Worm (Caenorhabditis elegans): ENCODE results near the gene sec-20.

The sec-20 gene

DNA sequence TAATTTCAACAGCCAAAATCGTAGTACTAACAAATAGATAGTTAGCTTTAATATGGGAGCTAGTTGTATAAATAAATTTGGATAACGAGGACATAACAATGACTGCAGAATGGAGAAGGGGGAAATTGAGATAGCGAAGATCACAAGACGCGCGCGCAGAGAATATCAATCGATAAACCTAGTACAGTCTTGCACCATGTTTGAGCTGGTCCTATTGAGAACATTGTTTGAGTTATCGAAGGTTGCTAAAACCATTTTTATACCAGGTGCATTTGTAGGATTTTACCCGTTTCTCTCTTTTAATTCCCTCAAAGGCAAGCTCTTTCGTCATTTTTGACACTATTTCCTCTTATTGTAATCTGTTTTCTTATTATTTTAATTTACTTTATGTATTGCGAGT lies 20.3 kb upstream of the sec-20 start, which contains the start of the genes F40G9.9 and F40G9.12:
TSS of gene F40G9.9 (minus strand) at position 101 of the 400 bp plus-strand sequence.
TSS of gene F40G9.12 (plus strand) at position 231 of the 400 bp plus-strand sequence.
- TF ChIP-seq him-1 (tag; optimal IDR thresholded peaks at IDR 0.05) (no peak), dao-5 (tag; optimal IDR thresholded peaks at IDR 0.05) (no peak), W03F9.2 (tag; optimal IDR thresholded peaks at IDR 0.05) (no peak)

DNA sequence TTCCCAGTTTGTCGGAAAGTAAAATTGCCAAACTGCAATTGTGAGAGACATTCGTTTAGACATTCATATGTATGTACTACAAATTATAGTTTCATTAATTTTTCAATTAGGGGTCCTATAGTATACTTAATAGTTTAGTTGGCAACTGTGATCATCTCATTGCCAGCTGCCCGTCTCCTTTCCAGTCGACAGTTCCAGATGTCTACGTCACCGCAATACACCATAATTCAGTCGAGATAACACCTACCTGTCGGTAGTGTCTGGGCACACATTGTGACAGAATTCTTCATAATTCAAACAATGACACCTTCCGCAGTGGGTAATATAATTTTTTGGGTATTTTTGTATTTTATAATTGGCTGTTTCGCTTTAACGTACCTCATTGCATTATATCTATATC lies 18.4 kb upstream of the sec-20 start, which contains the start of gene F40G9.19:
TSS of gene F40G9.19 (plus strand) at position 301 of the 400 bp plus-strand sequence.
- TF ChIP-seq him-1 (tag; optimal IDR thresholded peaks at IDR 0.05) (no peak), dao-5 (tag; optimal IDR thresholded peaks at IDR 0.05) (no peak), W03F9.2 (tag; optimal IDR thresholded peaks at IDR 0.05) (no peak)

DNA sequence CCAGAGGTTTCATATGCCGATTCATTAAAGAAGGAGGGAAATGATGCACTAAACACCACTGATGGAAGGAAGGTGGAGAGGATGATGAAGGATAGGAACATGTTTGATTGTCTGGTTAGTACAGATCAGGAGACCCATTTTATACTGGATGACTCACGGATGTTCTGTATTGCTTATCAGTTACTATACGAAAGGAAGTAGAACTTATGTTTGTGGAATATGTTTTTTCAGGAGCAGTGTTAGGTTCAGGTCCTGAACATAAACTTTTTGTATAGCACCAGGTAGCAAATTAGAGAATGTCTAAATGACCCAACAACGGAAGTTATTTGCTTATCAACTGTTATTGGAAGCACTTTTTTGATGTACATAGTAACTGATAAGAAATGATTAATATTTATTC lies 16.2 kb upstream of the sec-20 start, which contains the start of gene clec-148:
TSS of gene clec-148 (minus strand) at position 101 of the 400 bp plus-strand sequence.
- TF ChIP-seq him-1 (tag; optimal IDR thresholded peaks at IDR 0.05) = no peak
- TF ChIP-seq W03F9.2 (tag; optimal IDR thresholded peaks at IDR 0.05) = no peak
- no peak for TF ChIP-seq dao-5 (tag; optimal IDR thresholded peaks at IDR 0.05)

DNA sequence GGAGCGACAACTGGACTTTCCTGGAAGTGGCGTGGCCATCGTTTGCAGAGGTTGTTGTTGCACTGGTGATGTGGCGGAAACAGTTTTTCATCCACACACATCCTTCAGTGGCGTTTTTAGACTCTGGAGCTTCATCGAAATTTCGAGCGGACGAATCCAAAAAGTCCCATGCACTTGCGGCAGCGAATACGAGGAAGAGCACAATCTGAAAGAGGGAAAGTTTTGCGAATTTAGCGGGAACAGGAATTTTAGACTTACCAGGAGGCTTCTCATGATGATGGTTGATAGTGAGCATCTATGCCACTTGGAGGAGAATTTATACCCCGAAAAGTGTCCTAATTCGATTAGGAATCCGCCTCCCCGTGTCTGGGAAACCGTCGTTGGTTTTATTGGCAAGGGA lies 14.2 kb upstream of the sec-20 start, which contains the start of gene F40G9.14:
TSS of gene F40G9.14 (minus strand) at position 101 of the 400 bp plus-strand sequence.
- TF ChIP-seq him-1 (tag; optimal IDR thresholded peaks at IDR 0.05) (no peak), dao-5 (tag; optimal IDR thresholded peaks at IDR 0.05) (no peak), W03F9.2 (tag; optimal IDR thresholded peaks at IDR 0.05) (no peak)

DNA sequence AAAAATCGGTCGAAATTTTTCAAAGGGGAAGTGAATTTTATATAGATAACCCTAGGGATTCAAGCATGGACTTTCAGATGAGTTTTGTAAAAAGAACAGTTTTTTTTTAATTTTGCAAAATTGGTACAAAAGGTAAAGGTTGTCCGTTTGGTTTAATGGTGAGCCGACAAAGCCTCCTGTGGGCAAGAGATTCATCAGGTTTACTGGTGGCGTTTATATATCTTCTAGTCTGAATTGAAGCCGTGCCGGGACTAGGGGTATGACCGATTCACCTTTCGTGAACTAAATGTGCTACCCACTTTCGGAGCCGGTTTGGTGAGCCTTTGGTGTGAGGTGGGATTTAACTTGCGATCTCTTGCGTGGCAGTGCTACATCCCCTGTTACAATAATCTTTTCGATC lies 13.8 kb upstream of the sec-20 start:
- TF ChIP-seq him-1 (tag; optimal IDR thresholded peaks at IDR 0.05) (no peak), dao-5 (tag; optimal IDR thresholded peaks at IDR 0.05) (no peak), W03F9.2 (tag; optimal IDR thresholded peaks at IDR 0.05) (no peak)

DNA sequence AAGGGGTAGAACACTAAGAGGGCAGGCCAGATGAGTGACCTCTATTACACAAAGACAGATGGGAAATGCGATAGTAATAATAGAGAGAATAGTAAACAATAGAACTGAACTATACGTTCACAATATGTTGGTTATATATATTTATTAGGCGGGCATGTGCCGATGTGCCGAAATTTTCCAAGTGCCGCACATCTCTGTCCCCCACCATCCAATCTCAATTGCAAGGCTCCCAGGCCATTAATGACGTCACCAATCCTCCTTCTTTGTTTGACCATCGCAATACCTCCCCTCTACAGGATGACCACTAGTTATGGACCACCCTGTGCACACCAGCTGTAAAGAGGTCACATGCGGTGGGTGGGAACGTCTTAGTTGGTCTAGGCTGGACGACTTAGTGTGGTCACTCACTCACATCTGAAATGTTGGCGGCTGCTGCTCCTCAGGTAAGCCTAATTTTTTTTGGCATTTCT lies 12.7 kb upstream of the sec-20 start, which contains the start of gene F40G9.6:
TSS of gene F40G9.6 (plus strand) at position 420 of the 470 bp plus-strand sequence.
- no peak for TF ChIP-seq dao-5 (tag; optimal IDR thresholded peaks at IDR 0.05)
- TF ChIP-seq him-1 (tag; optimal IDR thresholded peaks at IDR 0.05) = no peak
- TF ChIP-seq W03F9.2 (tag; optimal IDR thresholded peaks at IDR 0.05) = no peak

DNA sequence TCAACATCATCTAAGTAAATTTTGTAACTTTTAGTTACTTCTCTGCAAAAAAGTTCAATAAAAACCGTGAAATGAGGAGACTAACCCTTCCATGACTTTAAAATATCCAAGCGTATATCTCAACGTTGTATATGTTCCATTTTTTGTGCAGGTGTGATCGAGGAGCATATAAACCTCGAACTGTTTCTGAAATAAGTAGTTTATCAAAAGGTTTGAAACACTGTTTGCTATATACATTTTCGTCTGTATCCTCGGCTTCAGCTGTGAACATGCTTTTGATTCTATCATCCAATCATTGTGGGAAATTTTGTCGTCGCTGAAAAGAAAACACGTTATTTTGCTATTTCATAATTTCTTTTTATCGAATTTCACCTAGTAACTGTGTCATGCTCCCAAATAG lies 10.9 kb upstream of the sec-20 start, which contains the start of gene F40G9.5:
TSS of gene F40G9.5 (plus strand) at position 301 of the 400 bp plus-strand sequence.
- TF ChIP-seq W03F9.2 (tag; optimal IDR thresholded peaks at IDR 0.05) (no peak), dao-5 (tag; optimal IDR thresholded peaks at IDR 0.05) (no peak), him-1 (tag; optimal IDR thresholded peaks at IDR 0.05) (no peak)

DNA sequence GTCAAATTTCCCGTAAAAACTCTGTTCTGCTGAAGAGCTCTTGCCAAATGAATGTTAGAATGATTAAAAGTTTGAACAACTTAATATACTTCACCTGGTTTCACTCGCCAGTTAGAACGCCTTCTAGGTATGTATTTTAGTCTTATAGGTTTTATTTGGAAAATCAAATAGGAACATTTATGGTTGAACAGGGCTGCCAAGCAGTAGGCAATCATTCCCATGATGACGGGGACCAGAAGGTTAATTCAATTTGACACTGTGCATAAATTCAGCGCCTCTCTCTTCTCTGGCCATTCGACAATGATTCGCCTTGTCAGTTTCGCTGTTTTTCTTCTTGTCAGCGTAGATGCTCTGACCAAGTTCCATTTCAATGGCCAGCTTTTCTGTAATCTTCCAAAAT lies 9.8 kb upstream of the sec-20 start, which contains the start of gene F40G9.15:
TSS of gene F40G9.15 (plus strand) at position 301 of the 400 bp plus-strand sequence.
- TF ChIP-seq W03F9.2 (tag; optimal IDR thresholded peaks at IDR 0.05) (no peak), him-1 (tag; optimal IDR thresholded peaks at IDR 0.05) (no peak), dao-5 (tag; optimal IDR thresholded peaks at IDR 0.05) (no peak)

DNA sequence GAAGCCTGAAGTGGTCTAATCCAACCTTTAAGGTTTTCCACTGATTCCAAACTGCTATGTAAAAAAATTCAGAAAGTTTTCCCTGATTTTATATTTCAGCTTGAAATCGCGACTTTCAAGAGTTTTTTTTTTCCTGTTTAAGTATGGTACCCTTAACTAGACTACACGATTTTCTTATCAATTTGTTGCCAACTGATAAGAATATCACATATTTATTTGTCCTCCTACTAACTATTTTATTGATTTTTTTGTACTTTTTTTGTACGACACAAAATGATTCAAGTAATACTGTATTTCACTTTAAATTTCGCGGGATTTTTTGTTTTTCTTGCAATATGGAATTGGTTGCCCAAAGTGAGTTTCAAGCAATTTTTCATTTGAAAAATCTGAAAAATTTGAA lies 8.8 kb upstream of the sec-20 start:
- no peak for TF ChIP-seq him-1 (tag; optimal IDR thresholded peaks at IDR 0.05)
- TF ChIP-seq dao-5 (tag; optimal IDR thresholded peaks at IDR 0.05) = no peak
- TF ChIP-seq W03F9.2 (tag; optimal IDR thresholded peaks at IDR 0.05) = no peak

DNA sequence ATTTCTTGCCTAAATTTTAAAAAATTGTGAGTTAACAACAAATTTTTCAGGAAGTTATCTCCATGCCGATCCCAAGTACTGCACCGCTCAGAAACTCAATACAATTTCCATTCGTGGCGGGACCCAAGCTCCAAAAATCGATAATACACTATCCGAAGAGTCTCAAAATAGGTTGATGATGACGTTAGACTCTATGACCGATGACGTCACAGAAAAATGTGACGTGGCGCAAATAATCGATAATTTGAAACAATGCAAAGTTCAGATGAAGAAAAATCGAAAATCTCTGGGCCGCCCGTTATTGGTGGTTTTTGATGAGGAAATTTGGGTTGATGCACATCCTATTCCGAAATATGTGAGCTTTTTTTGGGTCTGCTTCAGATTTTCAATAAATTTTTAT lies 7.6 kb upstream of the sec-20 start:
- TF ChIP-seq W03F9.2 (tag; optimal IDR thresholded peaks at IDR 0.05) (no peak), dao-5 (tag; optimal IDR thresholded peaks at IDR 0.05) (no peak), him-1 (tag; optimal IDR thresholded peaks at IDR 0.05) (no peak)

DNA sequence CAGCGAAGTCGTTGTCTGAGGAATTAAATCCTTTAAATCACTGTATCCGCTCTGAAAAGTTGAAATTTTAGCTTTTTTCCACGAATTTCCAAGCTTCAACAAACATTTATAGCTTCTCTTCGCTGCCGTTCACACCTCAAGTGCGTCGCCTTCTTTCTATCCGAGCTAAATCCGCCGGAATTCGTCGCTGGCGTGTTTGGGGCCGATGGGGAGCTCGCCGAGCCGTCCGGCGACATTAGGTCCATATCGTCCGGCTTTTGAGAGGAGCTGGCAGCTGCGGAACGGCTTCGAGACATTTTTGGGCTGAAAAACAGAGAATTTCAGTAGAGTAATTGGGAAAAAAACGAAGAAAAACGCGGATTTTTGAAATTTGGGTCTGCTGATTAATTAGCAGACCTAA lies 4.1 kb upstream of the sec-20 start, which contains the start of gene mxl-2:
TSS of gene mxl-2 (minus strand) at position 303 of the 400 bp plus-strand sequence.
- TF ChIP-seq dao-5 (tag; optimal IDR thresholded peaks at IDR 0.05) (no peak), him-1 (tag; optimal IDR thresholded peaks at IDR 0.05) (no peak), W03F9.2 (tag; optimal IDR thresholded peaks at IDR 0.05) (no peak)

DNA sequence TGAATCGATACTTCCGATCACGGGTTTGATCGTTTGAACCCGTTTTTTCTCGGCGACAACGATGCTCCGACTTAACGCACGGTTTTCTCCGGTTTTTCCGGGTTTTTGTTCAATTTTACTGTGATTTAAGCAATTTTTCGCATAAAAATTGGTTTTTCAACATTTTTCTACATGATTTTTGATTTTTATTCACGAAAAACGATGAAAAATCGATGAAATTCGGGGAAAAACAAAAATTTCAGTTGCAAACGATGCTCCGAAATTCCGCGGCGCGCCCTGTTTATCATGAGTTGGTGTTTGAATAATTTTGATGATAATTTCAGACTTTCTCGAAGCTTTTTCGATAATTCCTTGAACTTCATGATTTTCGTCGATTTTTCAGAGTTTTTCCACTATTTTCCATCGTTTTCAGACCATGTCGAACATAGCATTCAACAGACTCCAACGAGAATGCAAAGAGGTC lies 3.4 kb upstream of the sec-20 start, which contains the start of gene ubc-20:
TSS of gene ubc-20 (plus strand) at position 413 of the 463 bp plus-strand sequence.
- TF ChIP-seq him-1 (tag; optimal IDR thresholded peaks at IDR 0.05) (no peak), W03F9.2 (tag; optimal IDR thresholded peaks at IDR 0.05) (no peak), dao-5 (tag; optimal IDR thresholded peaks at IDR 0.05) (no peak)

DNA sequence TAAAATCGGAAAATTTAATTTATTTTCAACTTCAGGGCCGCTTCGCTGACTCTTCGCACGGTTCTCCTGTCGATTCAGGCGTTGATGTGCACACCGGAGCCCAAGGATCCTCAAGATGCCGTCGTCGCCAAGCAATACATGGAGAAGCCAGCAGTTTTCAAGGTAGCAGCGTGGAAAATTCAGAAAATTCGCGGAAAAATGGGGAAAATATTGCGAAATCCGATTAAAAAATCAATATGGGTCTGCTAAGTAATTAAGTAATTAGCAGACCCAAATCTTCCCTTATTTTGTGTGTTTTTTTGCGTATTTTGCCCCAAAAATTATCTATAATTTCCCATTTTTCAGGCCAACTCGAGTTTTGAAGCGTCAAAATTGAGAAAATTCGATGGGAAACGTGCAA lies 2.6 kb upstream of the sec-20 start:
- no peak for TF ChIP-seq him-1 (tag; optimal IDR thresholded peaks at IDR 0.05)
- no peak for TF ChIP-seq dao-5 (tag; optimal IDR thresholded peaks at IDR 0.05)
- TF ChIP-seq W03F9.2 (tag; optimal IDR thresholded peaks at IDR 0.05) = no peak

DNA sequence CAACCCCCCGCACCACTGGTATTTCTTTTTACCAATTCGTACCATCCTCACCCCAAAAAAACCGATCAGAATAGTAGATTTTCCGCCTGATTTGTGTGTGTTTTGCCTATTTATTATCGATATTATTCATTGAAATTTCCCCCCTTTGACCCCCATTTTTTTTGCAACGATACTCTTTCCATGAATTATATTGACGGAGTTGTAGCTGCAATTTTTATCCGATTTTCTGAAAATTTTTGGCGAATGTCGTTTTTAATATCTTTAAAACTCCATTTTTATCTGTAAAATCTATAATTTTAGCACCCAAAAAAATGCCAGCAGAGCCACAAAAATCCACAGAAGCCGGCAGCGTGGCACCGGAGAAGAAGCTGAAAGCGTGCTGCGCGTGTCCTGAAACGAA lies 1.2 kb upstream of the sec-20 start, which contains the start of gene cox-17:
TSS of gene cox-17 (plus strand) at position 301 of the 400 bp plus-strand sequence.
- TF ChIP-seq dao-5 (tag; optimal IDR thresholded peaks at IDR 0.05) = no peak
- TF ChIP-seq W03F9.2 (tag; optimal IDR thresholded peaks at IDR 0.05) = no peak
- TF ChIP-seq him-1 (tag; optimal IDR thresholded peaks at IDR 0.05) = no peak

Data from whole organism, L4/young adult.